Worm (Caenorhabditis elegans): Measurements from ENCODE around the gene T13F2.4.

DNA sequence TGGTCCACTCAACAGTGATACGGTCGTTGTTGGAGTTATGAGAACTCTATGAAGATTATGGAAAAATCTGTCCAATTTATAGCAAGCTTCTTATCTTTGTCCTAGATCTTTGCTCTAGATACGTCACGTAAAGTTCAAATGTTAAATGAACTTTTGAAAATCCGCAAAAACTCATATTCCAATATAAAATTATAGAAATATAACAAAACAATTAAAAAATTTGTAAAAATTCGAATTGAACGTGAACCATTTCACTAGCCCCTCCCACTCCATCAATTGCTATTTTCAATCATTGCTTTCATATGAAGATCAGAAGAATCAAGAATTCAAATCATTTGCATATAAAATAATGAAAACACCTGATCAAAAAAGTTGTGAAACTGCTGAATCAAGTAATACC is 43.0 kb downstream of the T13F2.4 start, which contains the start of gene kin-21:
- TF ChIP-seq ama-1 (optimal IDR thresholded peaks at IDR 0.05) (no peak), tbx-37 (GFP tag; conservative IDR thresholded peaks at IDR 0.05) (no peak), ets-7 (tag; optimal IDR thresholded peaks at IDR 0.05) (no peak), flt-1 (GFP tag; IDR thresholded peaks at IDR 0.05) (no peak), sea-1 (GFP tag; conservative IDR thresholded peaks at IDR 0.05) (no peak), ceh-13 (GFP tag; optimal IDR thresholded peaks at IDR 0.05) (no peak)
